Fruit fly (Drosophila melanogaster): Measurements from ENCODE around the gene CG14374.
A peak's percentile ranks its signal among the peaks of the same experiment; 100 is the strongest.

Gene CG14374

dm6 chr3R:13433623-13434022 lies 36.7 kb upstream of the CG14374 start (continued):
- TF ChIP-seq CG34422 (GFP tag; IDR thresholded peaks at IDR 0.05) (peak; percentile 57; the same call in 1 of the 3 replicates), D (optimal IDR thresholded peaks at IDR 0.05) (no peak), D (GFP tag; optimal IDR thresholded peaks at IDR 0.05) (peak; percentile 37), slp2 (GFP tag; optimal IDR thresholded peaks at IDR 0.05) (no peak), onecut (GFP tag; IDR thresholded peaks at IDR 0.05) (peak; percentile 47), nerfin-1 (tag; optimal IDR thresholded peaks at IDR 0.05) (peak; percentile 74), Mes4 (GFP tag; optimal IDR thresholded peaks at IDR 0.05) (peak; percentile 59), CG9609 (GFP tag; optimal IDR thresholded peaks at IDR 0.05) (peak; percentile 31), CG17802 (tag; optimal IDR thresholded peaks at IDR 0.05) (peak; percentile 16), emc (GFP tag; optimal IDR thresholded peaks at IDR 0.05) (no peak), Poxn (GFP tag; IDR thresholded peaks at IDR 0.05) (no peak), so (GFP tag; IDR thresholded peaks at IDR 0.05) (peak; percentile 89), NFAT (GFP tag; IDR thresholded peaks at IDR 0.05) (0 out of 2 replicates have a peak, but pooled peaks have one; percentile 12), CG33213 (GFP tag; optimal IDR thresholded peaks at IDR 0.05) (no peak), sens (GFP tag) (peak; percentile 97), gt (GFP tag; IDR thresholded peaks at IDR 0.05) (no peak), CG33557 (GFP tag; optimal IDR thresholded peaks at IDR 0.05) (peak; percentile 91), H15 (GFP tag; IDR thresholded peaks at IDR 0.05) (peak; percentile 62; the same call in 1 of the 3 replicates), tna (GFP tag; IDR thresholded peaks at IDR 0.05; ENCODE audit: partially characterized antibody) (no peak), CG32532 (GFP tag; IDR thresholded peaks at IDR 0.05) (peak; percentile 75), ro (GFP tag; IDR thresholded peaks at IDR 0.05) (no peak), B-H2 (GFP tag; optimal IDR thresholded peaks at IDR 0.05) (peak; percentile 21), CG1647 (GFP tag; optimal IDR thresholded peaks at IDR 0.05) (no peak), CG4424 (GFP tag; optimal IDR thresholded peaks at IDR 0.05) (peak; percentile 73), Ptx1 (GFP tag; IDR thresholded peaks at IDR 0.05) (peak; percentile 62), CG10267 (tag; optimal IDR thresholded peaks at IDR 0.05) (peak; percentile 75), repo (GFP tag; optimal IDR thresholded peaks at IDR 0.05) (no peak), fd96Cb (tag; optimal IDR thresholded peaks at IDR 0.05) (peak; percentile 53), CG2199 (GFP tag; IDR thresholded peaks at IDR 0.05) (0 out of 3 replicates have a peak, but pooled peaks have one; percentile 43), en (GFP tag; optimal IDR thresholded peaks at IDR 0.05) (peak; percentile 48), vnd (GFP tag; IDR thresholded peaks at IDR 0.05; ENCODE audit: partially characterized antibody) (no peak), CG32772 (GFP tag; IDR thresholded peaks at IDR 0.05) (no peak), Nf-YC (tag; optimal IDR thresholded peaks at IDR 0.05) (peak; percentile 70), grn (GFP tag; optimal IDR thresholded peaks at IDR 0.05) (peak; percentile 67), croc (GFP tag; conservative IDR thresholded peaks at IDR 0.05) (no peak), bcd (GFP tag; optimal IDR thresholded peaks at IDR 0.05) (peak; percentile 56), disco-r (GFP tag; optimal IDR thresholded peaks at IDR 0.05) (no peak), lilli (GFP tag; optimal IDR thresholded peaks at IDR 0.05) (peak; percentile 75), Hr39 (optimal IDR thresholded peaks at IDR 0.05) (no peak), CG8765 (GFP tag; IDR thresholded peaks at IDR 0.05) (no peak), MTF-1 (GFP tag; optimal IDR thresholded peaks at IDR 0.05; ENCODE audit: borderline replicate concordance) (peak; percentile 47), Optix (GFP tag; IDR thresholded peaks at IDR 0.05) (no peak), CG12219 (GFP tag; optimal IDR thresholded peaks at IDR 0.05) (peak; percentile 93), prd (optimal IDR thresholded peaks at IDR 0.05) (no peak), prd (GFP tag; IDR thresholded peaks at IDR 0.05) (peak; percentile 62), CHES-1-like (GFP tag; optimal IDR thresholded peaks at IDR 0.05) (peak; percentile 56), CG1792 (GFP tag; optimal IDR thresholded peaks at IDR 0.05) (no peak), odd (GFP tag; optimal IDR thresholded peaks at IDR 0.05) (peak; percentile 87), CkIIα-i1 (GFP tag; IDR thresholded peaks at IDR 0.05) (no peak), CG13296 (GFP tag; optimal IDR thresholded peaks at IDR 0.05) (peak; percentile 88), dpn (GFP tag; optimal IDR thresholded peaks at IDR 0.05) (peak; percentile 47 to 86), CG4617 (GFP tag; optimal IDR thresholded peaks at IDR 0.05; ENCODE audit: borderline replicate concordance) (peak; percentile 50), run (tag; optimal IDR thresholded peaks at IDR 0.05) (peak; percentile 72)

Measured in whole organism, embryonic.